Fruit fly (Drosophila melanogaster) whole organism, wandering third instar larva: ENCODE data around the gene sowi.

ENCODE experiments used
- Abd-B ChIP-seq: fragments of >200 bp; optimal IDR thresholded peaks from 2 replicates; lab custom pipeline; 2017; ENCODE audit warnings: missing biosample characterization, missing genetic modification characterization
- CG32264 ChIP-seq: fragments of 200-800 bp; sonication (Bioruptor generic); optimal IDR thresholded peaks from 2 replicates; lab custom pipeline; 2016; ENCODE audit warnings: missing biosample characterization, missing genetic modification characterization
- CrebA ChIP-seq: fragments of 200-800 bp; sonication (Bioruptor generic); optimal IDR thresholded peaks from 2 replicates; lab custom pipeline; 2016; ENCODE audit warnings: missing biosample characterization, mild to moderate bottlenecking, missing genetic modification characterization, borderline replicate concordance
- Dfd ChIP-seq: fragments of >200 bp; optimal IDR thresholded peaks from 2 replicates; lab custom pipeline; 2017; ENCODE audit warnings: missing biosample characterization, missing genetic modification characterization
- Dif ChIP-seq: fragments of 200-275, 200-300 bp; sonication (Bioruptor generic); optimal IDR thresholded peaks from 2 replicates; lab custom pipeline; 2018; ENCODE audit warnings: missing biosample characterization, missing genetic modification characterization; ENCODE audit not compliant: partially characterized antibody
- GATAd ChIP-seq: sonication (Bioruptor generic); optimal IDR thresholded peaks from 2 replicates; lab custom pipeline; 2016; ENCODE audit warnings: missing biosample characterization, missing genetic modification characterization
- Hr78 ChIP-seq: fragments of >200 bp; optimal IDR thresholded peaks from 2 replicates; lab custom pipeline; 2017; ENCODE audit warnings: missing biosample characterization, missing genetic modification characterization
- Hr83 ChIP-seq: fragments of 200-300 bp; sonication (Bioruptor generic); optimal IDR thresholded peaks from 2 replicates; lab custom pipeline; 2016; ENCODE audit warnings: missing biosample characterization, mild to moderate bottlenecking, missing genetic modification characterization, moderate library complexity; ENCODE audit not compliant: poor library complexity, severe bottlenecking
- Myc ChIP-seq: fragments of >200 bp; optimal IDR thresholded peaks from 2 replicates; lab custom pipeline; 2017
- N ChIP-seq: fragments of >200 bp; optimal IDR thresholded peaks from 2 replicates; lab custom pipeline; 2018; ENCODE audit warnings: missing biosample characterization, missing external identifiers, missing genetic modification characterization
- OdsH ChIP-seq: fragments of 200-800 bp; sonication (Bioruptor generic); optimal IDR thresholded peaks from 2 replicates; lab custom pipeline; 2016; ENCODE audit warnings: missing biosample characterization, mild to moderate bottlenecking, missing genetic modification characterization
- Rel ChIP-seq, 2 experiments: fragments of 200-800 bp; sonication (Bioruptor generic) in 1 of 2; optimal IDR thresholded peaks; 2 replicates in 1 of 2; 3 replicates in 1 of 2; lab custom pipeline; 2016 to 2019; ENCODE audit warnings: mild to moderate bottlenecking in 2 of 2, missing biosample characterization in 2 of 2, missing genetic modification characterization in 2 of 2, moderate library complexity in 1 of 2
- Sp1 ChIP-seq: fragments of 200-800 bp; sonication (Bioruptor generic); optimal IDR thresholded peaks from 3 replicates; lab custom pipeline; 2019; ENCODE audit warnings: missing biosample characterization, mild to moderate bottlenecking, missing genetic modification characterization, moderate library complexity
- Vsx2 ChIP-seq: fragments of 200-300, 225-300 bp; sonication (Bioruptor generic); optimal IDR thresholded peaks from 2 replicates; lab custom pipeline; 2018; ENCODE audit warnings: missing biosample characterization, missing genetic modification characterization; ENCODE audit not compliant: partially characterized antibody
- br ChIP-seq: fragments of 200-800 bp; sonication (Bioruptor generic); optimal IDR thresholded peaks from 2 replicates; lab custom pipeline; 2016; ENCODE audit warnings: missing biosample characterization, missing genetic modification characterization
- brk ChIP-seq: fragments of 200-800 bp; sonication (Bioruptor generic); optimal IDR thresholded peaks from 2 replicates; lab custom pipeline; 2016; ENCODE audit warnings: missing biosample characterization, mild to moderate bottlenecking, missing genetic modification characterization
- dl ChIP-seq, 2 experiments: fragments of 175-275, 200-275 bp in 1 of 2; fragments of 200-275 bp in 1 of 2; sonication (Bioruptor generic); optimal IDR thresholded peaks; lab custom pipeline; 2018; ENCODE audit warnings: mild to moderate bottlenecking in 2 of 2, missing biosample characterization in 2 of 2, missing genetic modification characterization in 2 of 2, moderate library complexity in 2 of 2; ENCODE audit not compliant: partially characterized antibody in 2 of 2, insufficient read depth in 1 of 2
- dmrt93B ChIP-seq: fragments of 200-800 bp; sonication (Bioruptor generic); optimal IDR thresholded peaks from 2 replicates; lab custom pipeline; 2018; ENCODE audit warnings: missing biosample characterization, mild to moderate bottlenecking, missing genetic modification characterization
- dsf ChIP-seq: sonication (Bioruptor generic); optimal IDR thresholded peaks from 2 replicates; lab custom pipeline; 2016; ENCODE audit warnings: missing biosample characterization, missing genetic modification characterization, borderline replicate concordance
- fru ChIP-seq: fragments of 200-800 bp; sonication (Bioruptor generic); optimal IDR thresholded peaks from 3 replicates; lab custom pipeline; 2016; ENCODE audit warnings: missing biosample characterization, mild to moderate bottlenecking, missing genetic modification characterization
- jim ChIP-seq: fragments of 175-275, 200-325 bp; sonication (Bioruptor generic); optimal IDR thresholded peaks from 2 replicates; lab custom pipeline; 2016; ENCODE audit warnings: missing biosample characterization, mild to moderate bottlenecking, missing genetic modification characterization
- pan ChIP-seq: fragments of >200 bp; optimal IDR thresholded peaks from 2 replicates; lab custom pipeline; 2017
- psq ChIP-seq: fragments of 200-800 bp; sonication (Bioruptor generic); optimal IDR thresholded peaks from 3 replicates; lab custom pipeline; 2017; ENCODE audit warnings: missing biosample characterization, mild to moderate bottlenecking, missing genetic modification characterization, moderate library complexity
- rgr ChIP-seq: fragments of 200-800 bp; sonication (Bioruptor generic); optimal IDR thresholded peaks from 3 replicates; lab custom pipeline; 2016; ENCODE audit warnings: missing biosample characterization, mild to moderate bottlenecking, missing genetic modification characterization
- sage ChIP-seq: fragments of 200-800 bp; sonication (Bioruptor generic); optimal IDR thresholded peaks from 2 replicates; lab custom pipeline; 2016; ENCODE audit warnings: missing biosample characterization, mild to moderate bottlenecking, missing genetic modification characterization
- sv ChIP-seq: fragments of 200-800 bp; sonication (Bioruptor generic); optimal IDR thresholded peaks from 3 replicates; lab custom pipeline; 2016; ENCODE audit warnings: missing biosample characterization, missing genetic modification characterization
- woc ChIP-seq: sonication (Bioruptor generic); optimal IDR thresholded peaks from 2 replicates; lab custom pipeline; 2016; ENCODE audit warnings: missing biosample characterization, mild to moderate bottlenecking, missing genetic modification characterization

The sowi gene

DNA sequence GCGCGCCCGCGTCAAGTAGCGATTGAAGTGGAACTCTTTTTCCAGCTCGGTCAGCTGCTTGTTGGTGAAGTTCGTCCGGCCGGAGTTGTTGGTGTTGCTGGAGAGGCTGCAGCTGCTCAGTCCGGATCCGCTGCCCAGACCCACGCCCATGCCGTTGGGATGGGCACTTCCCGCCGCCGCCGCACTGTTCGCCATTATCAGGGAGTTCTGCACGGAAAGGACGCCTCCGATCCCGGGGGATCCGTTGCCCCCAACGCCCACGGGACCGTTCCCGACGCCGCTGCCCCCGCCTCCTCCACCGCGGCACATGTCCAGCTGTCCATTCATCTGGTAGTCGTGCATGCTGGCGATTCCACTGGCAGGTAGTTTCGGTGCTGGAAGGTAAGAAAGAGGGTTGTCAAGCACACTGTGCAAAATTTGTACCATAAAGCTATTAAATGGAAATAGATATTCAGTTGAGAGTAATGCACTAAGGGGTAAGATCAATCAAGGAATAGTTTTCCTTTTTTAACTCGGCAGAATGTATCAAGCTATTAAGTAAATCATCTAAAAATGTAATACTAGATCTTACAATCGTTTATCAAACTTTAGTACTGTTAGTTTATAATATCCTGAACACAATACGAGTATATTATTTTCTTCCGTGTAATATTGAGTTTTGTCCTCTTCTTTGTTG, 35.1 kb upstream of the sowi start:
- TF ChIP-seq Dfd (GFP tag; lab: Kevin White, UChicago) (peak; percentile 98), jim (no peak)

DNA sequence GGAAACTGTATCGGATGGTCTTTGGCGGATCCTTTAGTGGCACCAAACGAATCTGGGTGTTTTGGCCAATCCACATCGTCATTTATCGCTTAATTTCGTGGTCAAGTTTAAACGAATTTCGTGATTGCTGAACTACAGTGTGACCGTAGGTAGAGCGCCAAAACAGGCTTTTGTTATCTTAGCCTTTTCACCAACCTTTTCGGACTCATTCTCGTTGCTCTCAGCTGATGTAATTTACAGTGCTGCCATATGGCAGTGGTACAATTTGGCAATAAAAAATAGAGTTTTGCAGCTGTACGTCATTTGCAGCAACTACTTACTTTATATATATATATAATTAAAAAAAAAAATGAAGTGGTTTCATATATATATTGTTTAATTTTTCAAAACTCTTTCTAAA, 32.2 kb upstream of the sowi start, which contains the start of gene agt:
agt (minus strand) TSS at position 160 of the 400 bp plus-strand sequence.
- TF ChIP-seq dmrt93B (GFP tag; lab: Kevin White, UChicago) (no peak), woc (GFP tag; lab: Kevin White, UChicago) (no peak), pan (lab: Kevin White, UChicago) (no peak), Myc (peak; percentile 74), Rel (GFP tag; optimal IDR thresholded peaks at IDR 0.05; lab: Kevin White, UChicago) (no peak), Rel (tag; optimal IDR thresholded peaks at IDR 0.05; lab: Kevin White, UChicago) (peak; percentile 45)
- TF ChIP-seq, all 38 proteins: peak for 2

dm6 chr3R:6657278-6658246, 29.9 kb upstream of the sowi start, which contains the start of the genes CG1307 and twr:
Gene CG1307, minus strand, starts transcription at chr3R:6657442.
Gene twr, plus strand, starts transcription at chr3R:6657882.
- TF ChIP-seq psq (GFP tag; lab: Kevin White, UChicago) (no peak), Hr83 (GFP tag; lab: Kevin White, UChicago) (peak; percentile 5)

DNA sequence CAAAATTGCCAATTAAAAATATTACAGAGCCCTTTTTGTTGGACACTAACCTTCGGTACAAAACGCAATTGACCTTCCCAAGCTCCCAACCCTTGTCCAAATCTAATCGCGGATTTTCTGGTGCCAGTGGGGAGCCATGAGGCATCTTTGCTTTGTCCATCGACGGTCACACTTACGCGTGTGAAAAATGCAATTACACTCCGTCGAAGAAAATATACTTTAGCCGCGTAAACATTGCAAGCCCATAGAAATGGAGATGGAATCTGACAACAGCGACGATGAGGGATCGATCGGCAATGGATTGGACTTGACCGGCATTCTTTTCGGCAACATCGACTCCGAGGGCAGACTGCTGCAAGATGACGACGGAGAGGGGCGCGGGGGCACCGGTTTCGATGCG, 19.0 kb upstream of the sowi start, which contains the start of gene Taf1:
Taf1 (plus strand) TSS at position 150 of the 400 bp plus-strand sequence.
- TF ChIP-seq GATAd (GFP tag; lab: Kevin White, UChicago) (no peak), jim (no peak), dl (GFP tag; optimal IDR thresholded peaks at IDR 0.05; lab: Kevin White, UChicago; ENCODE audit: insufficient read depth in 1 of 2, partially characterized antibody in 2 of 2) (no peak), Myc (peak; percentile 65), sage (GFP tag; lab: Kevin White, UChicago) (no peak), Abd-B (GFP tag; lab: Kevin White, UChicago) (no peak)

- TF ChIP-seq Dif (GFP tag; lab: Kevin White, UChicago) (no peak), GATAd (GFP tag; lab: Kevin White, UChicago) (no peak), sv (GFP tag; lab: Kevin White, UChicago) (no peak), Rel (GFP tag; optimal IDR thresholded peaks at IDR 0.05; lab: Kevin White, UChicago) (no peak), Rel (tag; optimal IDR thresholded peaks at IDR 0.05; lab: Kevin White, UChicago) (no peak), OdsH (GFP tag; lab: Kevin White, UChicago) (no peak), psq (GFP tag; lab: Kevin White, UChicago) (no peak), fru (no peak), dmrt93B (GFP tag; lab: Kevin White, UChicago) (no peak), br (GFP tag; lab: Kevin White, UChicago) (no peak), Myc (no peak), woc (GFP tag; lab: Kevin White, UChicago) (no peak), CrebA (GFP tag; lab: Kevin White, UChicago) (no peak), jim (no peak), N (GFP tag; lab: Kevin White, UChicago) (no peak), CG32264 (no peak), dl (GFP tag; optimal IDR thresholded peaks at IDR 0.05; lab: Kevin White, UChicago; ENCODE audit: insufficient read depth in 1 of 2, partially characterized antibody in 2 of 2) (no peak), Dfd (GFP tag; lab: Kevin White, UChicago) (no peak)
Observed at dm6 chr3R:6644334-6644733, 16.6 kb upstream of the sowi start, which contains the start of gene Ass. Gene Ass, minus strand, starts transcription at chr3R:6644434.

dm6 chr3R:6640932-6641331, 13.2 kb upstream of the sowi start, which contains the start of gene CG31286:
Gene CG31286, plus strand, starts transcription at chr3R:6641232.
- TF ChIP-seq N (GFP tag; lab: Kevin White, UChicago) (no peak), Sp1 (GFP tag; lab: Kevin White, UChicago) (no peak), Vsx2 (GFP tag; lab: Kevin White, UChicago) (no peak), jim (no peak), fru (no peak), pan (lab: Kevin White, UChicago) (no peak), brk (no peak), psq (GFP tag; lab: Kevin White, UChicago) (no peak), br (GFP tag; lab: Kevin White, UChicago) (no peak), dsf (GFP tag; lab: Kevin White, UChicago) (no peak), Hr78 (no peak), GATAd (GFP tag; lab: Kevin White, UChicago) (no peak), rgr (GFP tag; lab: Kevin White, UChicago) (no peak), woc (GFP tag; lab: Kevin White, UChicago) (no peak), Dfd (GFP tag; lab: Kevin White, UChicago) (no peak)
